Fruit fly (Drosophila melanogaster): ENCODE measurements around the gene Jasper.

The Jasper gene

dm6 chr3R:30056592-30057135, 4.3 kb downstream of the Jasper start, which contains the start of the genes CG7950 and Rpp14a (continued):
- TF ChIP-seq ss (GFP tag; optimal IDR thresholded peaks at IDR 0.05) (peak in 1 of 2 experiments; percentile 30), CG34406 (GFP tag; optimal IDR thresholded peaks at IDR 0.05) (peak; percentile 80), topi (GFP tag; optimal IDR thresholded peaks at IDR 0.05) (peak; percentile 80), Smox (GFP tag; optimal IDR thresholded peaks at IDR 0.05) (peak; percentile 86), esn (GFP tag; optimal IDR thresholded peaks at IDR 0.05) (peak; percentile 90), Sox15 (GFP tag; optimal IDR thresholded peaks at IDR 0.05) (peak; percentile 63), CG10631 (GFP tag; optimal IDR thresholded peaks at IDR 0.05) (peak; percentile 79), OdsH (GFP tag; optimal IDR thresholded peaks at IDR 0.05) (peak; percentile 89), CG3032 (tag; optimal IDR thresholded peaks at IDR 0.05) (peak; percentile 86), CG6792 (GFP tag; optimal IDR thresholded peaks at IDR 0.05) (peak; percentile 79), lz (GFP tag; optimal IDR thresholded peaks at IDR 0.05) (peak; percentile 90), pdm3 (GFP tag; optimal IDR thresholded peaks at IDR 0.05) (peak; percentile 92), CG3919 (GFP tag; optimal IDR thresholded peaks at IDR 0.05) (peak; percentile 85), Ets21C (GFP tag; optimal IDR thresholded peaks at IDR 0.05) (peak; percentile 84), Eip93F (GFP tag; optimal IDR thresholded peaks at IDR 0.05) (peak; percentile 77)

dm6 chr3R:30058057-30058868, 5.9 kb downstream of the Jasper start, which contains the start of gene sima:
TSS of gene sima (plus strand) at chr3R:30058311.
- peak; percentile 35 for TF ChIP-seq topi (GFP tag; optimal IDR thresholded peaks at IDR 0.05)
- peak; percentile 5 for TF ChIP-seq Ets21C (GFP tag; optimal IDR thresholded peaks at IDR 0.05)
- peak; percentile 9 for TF ChIP-seq CG32006 (GFP tag; optimal IDR thresholded peaks at IDR 0.05)
- TF ChIP-seq CG11762 (GFP tag; optimal IDR thresholded peaks at IDR 0.05; ENCODE audit: insufficient read depth) = no peak
- peak; percentile 12 for TF ChIP-seq net (GFP tag; optimal IDR thresholded peaks at IDR 0.05)
- no peak for TF ChIP-seq dsx (GFP tag; optimal IDR thresholded peaks at IDR 0.05; ENCODE audit: poor library complexity, severe bottlenecking)
- TF ChIP-seq Hr4 (GFP tag; optimal IDR thresholded peaks at IDR 0.05) = peak; percentile 5
- peak; percentile 48 for TF ChIP-seq vri (GFP tag; optimal IDR thresholded peaks at IDR 0.05)
- TF ChIP-seq CG1621 (tag; optimal IDR thresholded peaks at IDR 0.05) = no peak
- TF ChIP-seq CG7368 (GFP tag; optimal IDR thresholded peaks at IDR 0.05) = peak; percentile 11
- TF ChIP-seq CG11902 (GFP tag; optimal IDR thresholded peaks at IDR 0.05) = no peak
- no peak for TF ChIP-seq salr (GFP tag; optimal IDR thresholded peaks at IDR 0.05)
- no peak for TF ChIP-seq dac (GFP tag; optimal IDR thresholded peaks at IDR 0.05)
- no peak for TF ChIP-seq spab (GFP tag; optimal IDR thresholded peaks at IDR 0.05)
- TF ChIP-seq CG8632 (GFP tag; optimal IDR thresholded peaks at IDR 0.05) = no peak
- no peak for TF ChIP-seq Sox102F (GFP tag; optimal IDR thresholded peaks at IDR 0.05)
- 0 out of 2 replicates have a peak, but pooled peaks have one; percentile 17 for TF ChIP-seq CG11294 (GFP tag; IDR thresholded peaks at IDR 0.05)
- TF ChIP-seq CG31627 (GFP tag; optimal IDR thresholded peaks at IDR 0.05) = peak; percentile 24
- peak; percentile 10 for TF ChIP-seq fkh (GFP tag; optimal IDR thresholded peaks at IDR 0.05)
- peak; percentile 43 for TF ChIP-seq OdsH (GFP tag; optimal IDR thresholded peaks at IDR 0.05)
- TF ChIP-seq CG6792 (GFP tag; optimal IDR thresholded peaks at IDR 0.05) = no peak
- TF ChIP-seq Met (GFP tag; optimal IDR thresholded peaks at IDR 0.05) = peak; percentile 13
- no peak for TF ChIP-seq Lpt (GFP tag; optimal IDR thresholded peaks at IDR 0.05)
- peak; percentile 6 for TF ChIP-seq acj6 (GFP tag; optimal IDR thresholded peaks at IDR 0.05)
- TF ChIP-seq Eip93F (GFP tag; optimal IDR thresholded peaks at IDR 0.05) = no peak
- TF ChIP-seq svp (GFP tag) = peak; percentile 28
- no peak for TF ChIP-seq CG10669 (GFP tag; optimal IDR thresholded peaks at IDR 0.05)
- TF ChIP-seq CG3032 (tag; optimal IDR thresholded peaks at IDR 0.05) = no peak
- TF ChIP-seq CG10631 (GFP tag; optimal IDR thresholded peaks at IDR 0.05) = no peak
- peak; percentile 42 for TF ChIP-seq pdm3 (GFP tag; optimal IDR thresholded peaks at IDR 0.05)
- TF ChIP-seq CG16779 (tag; optimal IDR thresholded peaks at IDR 0.05) = no peak
- TF ChIP-seq CG8119 (GFP tag; IDR thresholded peaks at IDR 0.05) = no peak
- peak; percentile 21 for TF ChIP-seq CG6808 (GFP tag; optimal IDR thresholded peaks at IDR 0.05)
- peak; percentile 31 to 41 for TF ChIP-seq ss (GFP tag; optimal IDR thresholded peaks at IDR 0.05)
- peak; percentile 41 for TF ChIP-seq lz (GFP tag; optimal IDR thresholded peaks at IDR 0.05)
- peak; percentile 36 for TF ChIP-seq Hr39 (GFP tag; optimal IDR thresholded peaks at IDR 0.05)
- peak; percentile 36; the same call in 1 of the 3 replicates for TF ChIP-seq eg (GFP tag; IDR thresholded peaks at IDR 0.05)
- peak; percentile 28 for TF ChIP-seq CG9139 (GFP tag; optimal IDR thresholded peaks at IDR 0.05)
- TF ChIP-seq achi (GFP tag; optimal IDR thresholded peaks at IDR 0.05) = peak; percentile 2
- TF ChIP-seq CG6163 (GFP tag; IDR thresholded peaks at IDR 0.05) = peak; percentile 61
- TF ChIP-seq CG8319 (GFP tag; optimal IDR thresholded peaks at IDR 0.05) = no peak

Data from whole organism, prepupa.